Worm (Caenorhabditis elegans) whole organism, L1 larva: ENCODE results near the gene F59E12.1.

Source experiments
- C04F5.9 ChIP-seq: sonication (generic microtip); optimal IDR thresholded peaks from 2 replicates; lab custom pipeline; 2016; ENCODE audit warnings: missing genetic modification characterization, missing compliant biosample characterization
- C16A3.4 ChIP-seq: fragments of 150-350 bp; optimal IDR thresholded peaks from 2 replicates; lab custom pipeline; 2014; ENCODE audit warnings: missing biosample characterization, missing genetic modification characterization
- C34B4.2 ChIP-seq: sonication (generic microtip); optimal IDR thresholded peaks from 2 replicates; lab custom pipeline; 2017; ENCODE audit warnings: mild to moderate bottlenecking, missing genetic modification characterization, missing compliant biosample characterization
- Y116A8C.19 ChIP-seq: sonication (generic microtip); optimal IDR thresholded peaks from 2 replicates; lab custom pipeline; 2016; ENCODE audit warnings: missing compliant biosample characterization, missing genetic modification characterization, borderline replicate concordance
- alr-1 ChIP-seq: fragments of 200-800 bp; sonication (Bioruptor generic); optimal IDR thresholded peaks from 2 replicates; lab custom pipeline; 2018; ENCODE audit warnings: borderline replicate concordance, mild to moderate bottlenecking, missing genetic modification characterization, missing compliant biosample characterization
- ama-1 ChIP-seq: fragments of 150-350 bp; optimal IDR thresholded peaks from 2 replicates; lab custom pipeline; 2014
- blmp-1 ChIP-seq: fragments of 150-350 bp; optimal IDR thresholded peaks from 2 replicates; lab custom pipeline; 2014; ENCODE audit warnings: missing biosample characterization, missing genetic modification characterization
- ceh-63 ChIP-seq: fragments of 200-800 bp; sonication (Bioruptor generic); optimal IDR thresholded peaks from 2 replicates; lab custom pipeline; 2018; ENCODE audit warnings: mild to moderate bottlenecking, missing genetic modification characterization, missing compliant biosample characterization
- ceh-88 ChIP-seq: fragments of 200-800 bp; sonication (Bioruptor generic); IDR thresholded peaks from 2 replicates; pipeline ENCODE4 v1.3.6; 2022; ENCODE audit warnings: missing genetic modification characterization, missing compliant biosample characterization
- ces-1 ChIP-seq: fragments of 150-350 bp; optimal IDR thresholded peaks from 2 replicates; lab custom pipeline; 2014; ENCODE audit warnings: missing biosample characterization, missing genetic modification reagents, missing genetic modification characterization
- dpl-1 ChIP-seq, 3 experiments: fragments of 150-350 bp in 2 of 3; sonication (generic microtip) in 1 of 3; optimal IDR thresholded peaks; 2 replicates each; lab custom pipeline; 2014 to 2017; ENCODE audit warnings: missing biosample characterization in 3 of 3, missing genetic modification characterization in 3 of 3, missing genetic modification reagents in 3 of 3
- efl-1 ChIP-seq, 4 experiments: fragments of 150-350 bp; optimal IDR thresholded peaks in 3 of 4; peaks in 1 of 4; 1 replicate in 1 of 4; 2 replicates in 3 of 4; lab custom pipeline; 2014; ENCODE audit warnings: missing biosample characterization in 2 of 4, missing genetic modification characterization in 2 of 4, missing genetic modification reagents in 2 of 4
- egl-13 ChIP-seq: sonication (generic microtip); optimal IDR thresholded peaks from 2 replicates; lab custom pipeline; 2016; ENCODE audit warnings: missing genotype, missing genetic modification reagents, missing genetic modification characterization, missing compliant biosample characterization
- egl-27 ChIP-seq, 2 experiments: fragments of 150-350 bp in 1 of 2; sonication (generic microtip); optimal IDR thresholded peaks; 3 replicates each; lab custom pipeline; 2017 to 2018; ENCODE audit warnings: missing biosample characterization in 2 of 2, missing genetic modification characterization in 2 of 2, missing genetic modification reagents in 2 of 2
- elt-2 ChIP-seq: sonication (generic microtip); optimal IDR thresholded peaks from 2 replicates; lab custom pipeline; 2016; ENCODE audit warnings: missing genetic modification characterization, mild to moderate bottlenecking, inconsistent platforms, missing compliant biosample characterization, missing genetic modification reagents
- elt-3 ChIP-seq, 6 experiments: fragments of 150-350 bp in 1 of 6; sonication (generic microtip); optimal IDR thresholded peaks; 2 replicates each; lab custom pipeline; 2017 to 2018; ENCODE audit warnings: missing biosample characterization in 6 of 6, missing genetic modification characterization in 6 of 6, inconsistent platforms in 1 of 6
- fkh-8 ChIP-seq: sonication (generic microtip); optimal IDR thresholded peaks from 2 replicates; lab custom pipeline; 2016; ENCODE audit warnings: mild to moderate bottlenecking, missing genetic modification characterization, missing compliant biosample characterization
- fos-1 ChIP-seq: fragments of 150-350 bp; optimal IDR thresholded peaks from 2 replicates; lab custom pipeline; 2014; ENCODE audit warnings: missing biosample characterization, missing genetic modification characterization
- grh-1 ChIP-seq: fragments of 200-800 bp; sonication (Bioruptor generic); IDR thresholded peaks from 2 replicates; pipeline ENCODE4 v1.3.6; 2022; ENCODE audit warnings: missing genetic modification reagents, missing genetic modification characterization, missing compliant biosample characterization
- hlh-4 ChIP-seq: sonication (generic microtip); optimal IDR thresholded peaks from 2 replicates; lab custom pipeline; 2016; ENCODE audit warnings: mild to moderate bottlenecking, missing genetic modification characterization, missing compliant biosample characterization
- hpl-2 ChIP-seq: fragments of 150-350 bp; optimal IDR thresholded peaks from 2 replicates; lab custom pipeline; 2014; ENCODE audit warnings: missing biosample characterization, missing genetic modification reagents, missing genetic modification characterization
- irx-1 ChIP-seq: sonication (generic microtip); optimal IDR thresholded peaks from 2 replicates; lab custom pipeline; 2016; ENCODE audit warnings: missing genetic modification characterization, missing compliant biosample characterization
- isw-1 ChIP-seq: fragments of 200-800 bp; sonication (Bioruptor generic); IDR thresholded peaks from 2 replicates; pipeline ENCODE4 v1.3.6; 2022; ENCODE audit warnings: missing genetic modification characterization, missing compliant biosample characterization
- lin-13 ChIP-seq: fragments of 150-350 bp; optimal IDR thresholded peaks from 2 replicates; lab custom pipeline; 2014; ENCODE audit warnings: missing biosample characterization, missing genetic modification reagents, missing genetic modification characterization
- lin-15B ChIP-seq: fragments of 150-350 bp; sonication (generic microtip); optimal IDR thresholded peaks from 3 replicates; lab custom pipeline; 2014; ENCODE audit warnings: missing biosample characterization, missing genetic modification characterization
- lin-39 ChIP-seq: fragments of 150-350 bp; optimal IDR thresholded peaks from 2 replicates; lab custom pipeline; 2014; ENCODE audit warnings: missing biosample characterization, missing genetic modification reagents, missing genetic modification characterization
- mab-9 ChIP-seq: fragments of 200-800 bp; sonication (Bioruptor generic); IDR thresholded peaks from 2 replicates; pipeline ENCODE4 v1.3.6; 2022; ENCODE audit warnings: missing genetic modification reagents, missing genetic modification characterization, missing compliant biosample characterization
- mdl-1 ChIP-seq, 2 experiments: fragments of 150-350 bp; optimal IDR thresholded peaks; 2 replicates each; lab custom pipeline; 2014 to 2017; ENCODE audit warnings: missing biosample characterization in 2 of 2, missing genetic modification characterization in 2 of 2, inconsistent platforms in 1 of 2
- mef-2 ChIP-seq: fragments of 150-350 bp; optimal IDR thresholded peaks from 2 replicates; lab custom pipeline; 2014; ENCODE audit warnings: missing biosample characterization, missing genetic modification characterization
- nhr-12 ChIP-seq: sonication (generic microtip); optimal IDR thresholded peaks from 2 replicates; lab custom pipeline; 2017; ENCODE audit warnings: missing biosample characterization, missing genetic modification characterization
- nhr-19 ChIP-seq: fragments of 200-800 bp; sonication (Bioruptor generic); conservative IDR thresholded peaks from 2 replicates; pipeline ENCODE4 v1.3.6; 2022; ENCODE audit warnings: missing genetic modification characterization, missing compliant biosample characterization
- nhr-20 ChIP-seq: sonication (generic microtip); optimal IDR thresholded peaks from 2 replicates; lab custom pipeline; 2016; ENCODE audit warnings: mild to moderate bottlenecking, missing genetic modification characterization, missing compliant biosample characterization
- nhr-237 ChIP-seq: fragments of 150-350 bp; optimal IDR thresholded peaks from 2 replicates; lab custom pipeline; 2014; ENCODE audit warnings: missing biosample characterization, missing genetic modification characterization
- nhr-47 ChIP-seq: sonication (generic microtip); optimal IDR thresholded peaks from 2 replicates; lab custom pipeline; 2016; ENCODE audit warnings: mild to moderate bottlenecking, missing genetic modification characterization, moderate library complexity, missing compliant biosample characterization
- nhr-76 ChIP-seq: sonication (generic microtip); optimal IDR thresholded peaks from 2 replicates; lab custom pipeline; 2017; ENCODE audit warnings: missing biosample characterization, missing genetic modification characterization
- nhr-84 ChIP-seq: sonication (generic microtip); optimal IDR thresholded peaks from 2 replicates; lab custom pipeline; 2017; ENCODE audit warnings: missing biosample characterization, missing genetic modification characterization
- pag-3 ChIP-seq: sonication (generic microtip); optimal IDR thresholded peaks from 2 replicates; lab custom pipeline; 2017; ENCODE audit warnings: missing genetic modification characterization, mild to moderate bottlenecking, missing compliant biosample characterization, antibody characterized with exemption, borderline replicate concordance; ENCODE audit not compliant: insufficient read depth
- snu-23 ChIP-seq: sonication (generic microtip); optimal IDR thresholded peaks from 2 replicates; lab custom pipeline; 2016; ENCODE audit warnings: missing genetic modification characterization, missing compliant biosample characterization
- sox-4 ChIP-seq: sonication (generic microtip); optimal IDR thresholded peaks from 2 replicates; lab custom pipeline; 2016; ENCODE audit warnings: missing genetic modification characterization, missing compliant biosample characterization
- sptf-1 ChIP-seq: fragments of 150-350 bp; optimal IDR thresholded peaks from 2 replicates; lab custom pipeline; 2014; ENCODE audit warnings: missing biosample characterization, missing genetic modification characterization
- sup-37 ChIP-seq: fragments of 200-800 bp; sonication (Bioruptor generic); optimal IDR thresholded peaks from 2 replicates; lab custom pipeline; 2018; ENCODE audit warnings: mild to moderate bottlenecking, missing genetic modification characterization, missing compliant biosample characterization
- swsn-7 ChIP-seq: sonication (generic microtip); optimal IDR thresholded peaks from 2 replicates; lab custom pipeline; 2016; ENCODE audit warnings: missing genetic modification characterization, missing compliant biosample characterization
- unc-130 ChIP-seq: fragments of 150-350 bp; optimal IDR thresholded peaks from 2 replicates; lab custom pipeline; 2017; ENCODE audit warnings: missing biosample characterization, missing genetic modification characterization, inconsistent platforms
- unc-30 ChIP-seq: sonication (generic microtip); optimal IDR thresholded peaks from 2 replicates; lab custom pipeline; 2017; ENCODE audit warnings: missing biosample characterization, missing genetic modification characterization
- unc-86 ChIP-seq: sonication (generic microtip); optimal IDR thresholded peaks from 2 replicates; lab custom pipeline; 2016; ENCODE audit warnings: missing genetic modification characterization, missing compliant biosample characterization
- unc-98 ChIP-seq: fragments of 200-800 bp; sonication (Bioruptor generic); IDR thresholded peaks from 2 replicates; pipeline ENCODE4 v1.3.6; 2022; ENCODE audit warnings: missing genetic modification characterization, missing compliant biosample characterization
- xbp-1 ChIP-seq: sonication (generic microtip); optimal IDR thresholded peaks from 2 replicates; lab custom pipeline; 2016; ENCODE audit warnings: missing genetic modification characterization, missing compliant biosample characterization
- zip-4 ChIP-seq: fragments of 200-800 bp; sonication (Bioruptor generic); optimal IDR thresholded peaks from 2 replicates; lab custom pipeline; 2018; ENCODE audit warnings: mild to moderate bottlenecking, missing genetic modification characterization, moderate library complexity, missing compliant biosample characterization
- ztf-11 ChIP-seq, 2 experiments: sonication (generic microtip); optimal IDR thresholded peaks; 2 replicates each; lab custom pipeline; 2016 to 2017; ENCODE audit warnings: missing genetic modification characterization in 2 of 2, missing biosample characterization in 1 of 2, missing compliant biosample characterization in 1 of 2
- ztf-4 ChIP-seq: fragments of 150-350 bp; optimal IDR thresholded peaks from 2 replicates; lab custom pipeline; 2014; ENCODE audit warnings: missing biosample characterization, missing genetic modification characterization

Gene F59E12.1

DNA sequence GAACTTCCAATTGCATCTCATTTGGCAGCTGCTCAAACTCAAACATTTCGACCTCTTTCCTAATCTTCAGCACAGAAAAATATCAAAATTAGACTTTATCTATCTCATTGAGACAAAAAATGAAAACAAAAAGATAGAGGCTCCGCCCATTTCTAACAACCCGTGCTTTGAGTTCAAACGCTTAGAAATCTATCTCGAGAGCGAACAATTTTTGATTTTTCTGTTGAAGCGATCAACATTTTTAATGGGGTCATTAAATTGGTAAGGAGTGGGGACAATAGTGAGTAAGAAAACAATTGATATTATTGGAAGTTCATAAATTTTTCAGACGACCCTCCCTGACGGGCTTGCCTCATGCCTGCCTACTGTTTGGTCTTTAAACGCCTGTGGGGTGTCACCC lies 44.6 kb downstream of the F59E12.1 start, which contains the start of the genes C25H3.10 and C25H3.1 (continued):
- TF ChIP-seq mef-2 (tag; lab: Kevin White, UChicago) (no peak), lin-39 (tag; lab: Kevin White, UChicago) (no peak), ztf-4 (tag; lab: Kevin White, UChicago) (no peak), lin-15B (no peak), efl-1 (optimal IDR thresholded peaks at IDR 0.05; lab: Kevin White, UChicago) (no peak), efl-1 (GFP tag; optimal IDR thresholded peaks at IDR 0.05 in 1 of 2; lab: Kevin White, UChicago) (no peak), blmp-1 (tag; lab: Kevin White, UChicago) (peak; percentile 20), nhr-19 (peak; percentile 10), egl-13 (tag; lab: Kevin White, UChicago) (no peak), ztf-11 (tag; optimal IDR thresholded peaks at IDR 0.05; lab: Kevin White, UChicago) (no peak), elt-2 (tag; lab: Kevin White, UChicago) (no peak), nhr-47 (tag; lab: Kevin White, UChicago) (no peak), unc-98 (GFP tag; lab: Robert Waterston, UW) (no peak), xbp-1 (tag; lab: Kevin White, UChicago) (no peak), Y116A8C.19 (tag; lab: Kevin White, UChicago) (no peak), ceh-88 (GFP tag; lab: Robert Waterston, UW) (no peak), sup-37 (GFP tag; lab: Kevin White, UChicago) (no peak), hlh-4 (tag; lab: Kevin White, UChicago) (no peak), lin-13 (GFP tag; lab: Kevin White, UChicago) (no peak)
- TF ChIP-seq, all 84 proteins: peak for 9

DNA sequence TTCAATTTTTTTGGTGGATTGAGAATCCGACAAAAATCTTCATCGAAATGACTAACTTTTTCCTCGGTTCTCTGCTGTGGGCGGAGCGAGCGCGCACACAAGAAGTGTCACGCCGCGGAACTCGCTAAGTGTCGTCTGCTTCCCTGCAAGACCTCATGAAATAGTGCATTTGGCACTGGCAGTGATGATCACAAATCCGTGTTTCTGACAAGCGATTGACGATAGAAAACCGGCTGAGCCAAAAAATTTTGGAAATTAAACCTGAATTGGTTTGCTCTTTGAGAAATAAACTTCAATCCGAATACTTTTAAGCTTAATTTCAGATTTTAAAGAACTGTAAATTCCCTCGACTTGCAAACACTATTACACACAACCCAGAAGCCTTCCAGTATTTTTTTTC lies 47.2 kb downstream of the F59E12.1 start:
- TF ChIP-seq alr-1 (tag; lab: Kevin White, UChicago) = no peak
- no peak for TF ChIP-seq sptf-1
- TF ChIP-seq fos-1 (tag; lab: Kevin White, UChicago) = peak; percentile 70
- no peak for TF ChIP-seq nhr-12 (tag; lab: Kevin White, UChicago)
- TF ChIP-seq mab-9 (GFP tag; lab: Robert Waterston, UW) = peak; percentile 35; the same call in 1 of the 2 replicates
- no peak for TF ChIP-seq sox-4 (tag; lab: Kevin White, UChicago)
- no peak for TF ChIP-seq pag-3 (tag; lab: Kevin White, UChicago)
- TF ChIP-seq lin-39 (tag; lab: Kevin White, UChicago) = peak; percentile 87
- TF ChIP-seq blmp-1 (tag; lab: Kevin White, UChicago) = peak; percentile 17
- TF ChIP-seq C04F5.9 (tag; lab: Kevin White, UChicago) = peak; percentile 25
- peak; percentile 67 for TF ChIP-seq grh-1 (GFP tag; lab: Robert Waterston, UW)
- peak; percentile 78 for TF ChIP-seq nhr-20 (tag; lab: Kevin White, UChicago)
- peak; percentile 84 for TF ChIP-seq ama-1
- peak in 1 of 6 experiments; percentile 35 for TF ChIP-seq elt-3 (tag; optimal IDR thresholded peaks at IDR 0.05; lab: Kevin White, UChicago)
- peak; percentile 78 for TF ChIP-seq swsn-7
- peak; percentile 12 for TF ChIP-seq ztf-4 (tag; lab: Kevin White, UChicago)
- TF ChIP-seq hpl-2 (GFP tag; lab: Kevin White, UChicago) = no peak
- no peak for TF ChIP-seq ces-1
- TF ChIP-seq nhr-76 (tag; lab: Kevin White, UChicago) = no peak
- peak; percentile 87 for TF ChIP-seq elt-2 (tag; lab: Kevin White, UChicago)
- TF ChIP-seq zip-4 (GFP tag; lab: Kevin White, UChicago) = peak; percentile 58
- TF ChIP-seq dpl-1 (GFP tag; optimal IDR thresholded peaks at IDR 0.05; lab: Kevin White, UChicago) = peak; percentile 40 to 50 (median 43)
- TF ChIP-seq C16A3.4 (tag; lab: Kevin White, UChicago) = peak; percentile 21
- no peak for TF ChIP-seq egl-13 (tag; lab: Kevin White, UChicago)
- TF ChIP-seq ceh-63 (GFP tag; lab: Kevin White, UChicago) = no peak
- peak in 1 of 2 experiments; percentile 57 for TF ChIP-seq egl-27 (tag; optimal IDR thresholded peaks at IDR 0.05; lab: Kevin White, UChicago)
- no peak for TF ChIP-seq nhr-237 (tag; lab: Kevin White, UChicago)
- TF ChIP-seq lin-13 (GFP tag; lab: Kevin White, UChicago) = peak; percentile 53
- TF ChIP-seq mdl-1 (tag; optimal IDR thresholded peaks at IDR 0.05; lab: Kevin White, UChicago) = peak in 1 of 2 experiments; percentile 73
- no peak for TF ChIP-seq unc-30 (tag; lab: Kevin White, UChicago)
- no peak for TF ChIP-seq ceh-88 (GFP tag; lab: Robert Waterston, UW)
- no peak for TF ChIP-seq fkh-8 (tag; lab: Kevin White, UChicago)
- TF ChIP-seq nhr-84 (tag; lab: Kevin White, UChicago) = no peak
- peak; percentile 40 for TF ChIP-seq unc-86
- TF ChIP-seq snu-23 (GFP tag; lab: Kevin White, UChicago) = peak; percentile 84
- no peak for TF ChIP-seq C34B4.2
- TF ChIP-seq unc-130 (tag; lab: Kevin White, UChicago) = peak; percentile 43
- peak; percentile 58 for TF ChIP-seq irx-1 (tag; lab: Kevin White, UChicago)
- peak; percentile 20 for TF ChIP-seq isw-1 (GFP tag; lab: Robert Waterston, UW)
